Fruit fly (Drosophila melanogaster): Measurements from ENCODE around the gene Mbs.

DNA sequence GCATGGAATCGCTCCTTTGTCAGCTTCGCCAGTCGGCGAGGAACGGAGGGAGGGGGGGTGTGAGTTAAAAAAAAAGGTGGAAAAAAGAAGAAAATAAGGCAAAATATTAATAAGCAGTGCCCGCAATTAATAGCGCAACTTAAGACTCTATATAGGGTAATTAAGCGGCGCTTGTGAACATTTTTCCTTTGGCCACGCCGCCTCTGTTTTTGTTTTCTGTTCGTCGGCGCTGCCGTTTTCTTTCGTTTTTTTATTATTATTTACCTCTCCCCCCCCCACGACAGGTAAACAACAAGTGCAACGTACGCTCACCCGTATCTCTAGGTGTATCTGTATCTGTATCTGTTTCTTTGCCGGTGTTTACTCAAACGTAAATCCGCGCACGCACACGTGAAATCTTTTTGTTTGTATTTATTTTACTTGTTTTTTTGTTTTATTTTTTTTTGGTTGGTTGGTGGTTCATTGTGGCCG is 24.6 kb upstream of the Mbs start:
- TF ChIP-seq psq (optimal IDR thresholded peaks at IDR 0.05) (no peak), usp (GFP tag; optimal IDR thresholded peaks at IDR 0.05) (no peak)
